Worm (Caenorhabditis elegans): ENCODE measurements around the gene ncr-2.

DNA sequence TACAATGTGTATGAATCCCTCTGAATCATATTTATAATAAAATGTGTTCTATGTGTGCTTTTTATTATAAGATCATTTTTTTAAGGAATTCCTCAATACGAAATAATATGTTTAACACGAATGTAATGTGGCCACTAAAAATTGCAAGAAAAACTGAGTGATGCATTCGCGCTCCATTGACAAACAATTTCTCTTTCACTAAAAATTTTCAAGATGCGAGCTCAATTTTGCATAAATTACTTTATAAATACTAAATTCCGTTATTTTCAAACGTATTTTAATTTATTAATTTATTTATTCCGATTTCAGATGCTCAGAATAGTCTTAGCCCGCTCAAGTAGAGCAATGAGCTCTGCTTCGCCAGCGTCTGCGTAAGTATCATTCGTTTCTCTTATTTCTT lies 7.6 kb downstream of the ncr-2 start, which contains the start of gene mrps-9:
- TF ChIP-seq ama-1 (optimal IDR thresholded peaks at IDR 0.05) = no peak
- no peak for TF ChIP-seq tbx-37 (GFP tag; conservative IDR thresholded peaks at IDR 0.05)
- no peak for TF ChIP-seq tbx-11 (GFP tag; IDR thresholded peaks at IDR 0.05)
- no peak for TF ChIP-seq B0310.2 (tag; optimal IDR thresholded peaks at IDR 0.05)
- TF ChIP-seq flt-1 (GFP tag; IDR thresholded peaks at IDR 0.05) = no peak
- TF ChIP-seq sea-1 (GFP tag; conservative IDR thresholded peaks at IDR 0.05) = no peak
- no peak for TF ChIP-seq ets-7 (tag; optimal IDR thresholded peaks at IDR 0.05)
